Worm (Caenorhabditis elegans) whole organism, young adult: Measurements from ENCODE around the gene frm-10.

ENCODE experiments used
- ceh-27 ChIP-seq: fragments of 200-800 bp; sonication (Bioruptor generic); optimal IDR thresholded peaks from 2 replicates; lab custom pipeline; 2018; ENCODE audit warnings: mild to moderate bottlenecking, missing genetic modification characterization, moderate library complexity, missing compliant biosample characterization
- efl-1 ChIP-seq: fragments of 150-350 bp; optimal IDR thresholded peaks from 2 replicates; lab custom pipeline; 2014; ENCODE audit warnings: missing biosample characterization, missing genetic modification reagents, missing genetic modification characterization
- hmg-20 ChIP-seq: fragments of 200-800 bp; sonication (Bioruptor generic); IDR thresholded peaks from 2 replicates; pipeline ENCODE4 v1.3.6; 2022; ENCODE audit warnings: missing genetic modification reagents, missing genetic modification characterization, missing compliant biosample characterization
- let-607 ChIP-seq, 2 experiments: fragments of 200-800 bp in 1 of 2; sonication (Bioruptor generic) in 1 of 2; sonication (generic microtip) in 1 of 2; optimal IDR thresholded peaks; 2 replicates each; lab custom pipeline; 2016 to 2018; ENCODE audit warnings: mild to moderate bottlenecking in 2 of 2, missing compliant biosample characterization in 2 of 2, missing genetic modification characterization in 2 of 2, moderate library complexity in 2 of 2, missing genotype in 1 of 2
- madf-3 ChIP-seq: fragments of 200-800 bp; sonication (Bioruptor generic); IDR thresholded peaks from 2 replicates; pipeline ENCODE4 v1.3.6; 2022; ENCODE audit warnings: missing genetic modification reagents, missing genetic modification characterization, missing compliant biosample characterization
- mes-4 ChIP-seq: sonication (generic microtip); optimal IDR thresholded peaks from 2 replicates; lab custom pipeline; 2016; ENCODE audit warnings: missing genotype, missing genetic modification characterization, missing compliant biosample characterization
- nfya-1 ChIP-seq: sonication (generic microtip); optimal IDR thresholded peaks from 2 replicates; lab custom pipeline; 2017; ENCODE audit warnings: antibody characterized with exemption, missing compliant biosample characterization, missing genetic modification characterization, borderline replicate concordance; ENCODE audit not compliant: insufficient read depth
- rec-8 ChIP-seq, 2 experiments: sonication (generic microtip); optimal IDR thresholded peaks; 2 replicates each; lab custom pipeline; 2016; ENCODE audit warnings: mild to moderate bottlenecking in 2 of 2, missing genetic modification characterization in 2 of 2, missing genetic modification reagents in 2 of 2, missing genotype in 2 of 2, missing biosample characterization in 1 of 2, missing compliant biosample characterization in 1 of 2, moderate library complexity in 1 of 2
- unc-130 ChIP-seq: sonication (generic microtip); optimal IDR thresholded peaks from 2 replicates; lab custom pipeline; 2016; ENCODE audit warnings: missing genetic modification reagents, missing genetic modification characterization, missing compliant biosample characterization
- ztf-25 ChIP-seq: fragments of 200-800 bp; sonication (Bioruptor generic); IDR thresholded peaks from 2 replicates; pipeline ENCODE4 v1.3.6; 2022; ENCODE audit warnings: missing genetic modification reagents, missing genetic modification characterization, missing compliant biosample characterization

DNA sequence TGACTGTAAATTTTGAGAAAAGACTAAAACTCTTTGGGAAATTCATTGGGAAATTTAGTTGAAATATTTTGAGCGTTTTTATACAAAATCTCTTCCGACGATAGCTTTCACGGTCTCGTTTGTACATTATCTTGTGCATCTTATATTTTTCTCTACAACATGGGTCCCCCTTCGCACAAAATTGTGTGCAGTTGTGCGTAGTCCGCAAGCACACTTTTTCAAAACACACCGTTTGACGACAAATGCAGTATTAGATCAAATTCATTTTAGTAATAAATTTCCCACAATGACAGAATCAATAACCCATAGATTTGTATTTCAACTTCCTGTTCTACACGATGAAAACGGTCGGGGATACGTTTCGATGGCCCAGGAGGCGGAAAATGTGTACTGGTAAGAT, 5.1 kb upstream of the frm-10 start, which contains the start of gene F25H9.2:
- TF ChIP-seq ceh-27 (GFP tag; lab: Kevin White, UChicago) (no peak), hmg-20 (GFP tag; lab: Robert Waterston, UW) (no peak), efl-1 (GFP tag; lab: Kevin White, UChicago) (no peak), madf-3 (GFP tag; lab: Robert Waterston, UW) (no peak), unc-130 (GFP tag; lab: Kevin White, UChicago) (no peak), ztf-25 (GFP tag; lab: Robert Waterston, UW) (no peak), mes-4 (no peak), let-607 (tag; optimal IDR thresholded peaks at IDR 0.05; lab: Kevin White, UChicago) (no peak), rec-8 (tag; optimal IDR thresholded peaks at IDR 0.05; lab: Kevin White, UChicago) (no peak), nfya-1 (tag; lab: Kevin White, UChicago) (no peak)
